Worm (Caenorhabditis elegans) whole organism, L1 larva: ENCODE results near the gene sax-7.

ENCODE experiments used
- C04F5.9 ChIP-seq: sonication (generic microtip); optimal IDR thresholded peaks from 2 replicates; lab custom pipeline; 2016; ENCODE audit warnings: missing genetic modification characterization, missing compliant biosample characterization
- C16A3.4 ChIP-seq: fragments of 150-350 bp; optimal IDR thresholded peaks from 2 replicates; lab custom pipeline; 2014; ENCODE audit warnings: missing biosample characterization, missing genetic modification characterization
- C34B4.2 ChIP-seq: sonication (generic microtip); optimal IDR thresholded peaks from 2 replicates; lab custom pipeline; 2017; ENCODE audit warnings: mild to moderate bottlenecking, missing genetic modification characterization, missing compliant biosample characterization
- F16B12.6 ChIP-seq: fragments of 150-350 bp; optimal IDR thresholded peaks from 2 replicates; lab custom pipeline; 2014; ENCODE audit warnings: missing biosample characterization, missing genetic modification characterization
- aha-1 ChIP-seq: fragments of 150-350 bp; optimal IDR thresholded peaks from 2 replicates; lab custom pipeline; 2014; ENCODE audit warnings: missing biosample characterization, missing genetic modification characterization
- alr-1 ChIP-seq: fragments of 200-800 bp; sonication (Bioruptor generic); optimal IDR thresholded peaks from 2 replicates; lab custom pipeline; 2018; ENCODE audit warnings: borderline replicate concordance, mild to moderate bottlenecking, missing genetic modification characterization, missing compliant biosample characterization
- blmp-1 ChIP-seq: fragments of 150-350 bp; optimal IDR thresholded peaks from 2 replicates; lab custom pipeline; 2014; ENCODE audit warnings: missing biosample characterization, missing genetic modification characterization
- ceh-8 ChIP-seq: fragments of 200-800 bp; sonication (Bioruptor generic); optimal IDR thresholded peaks from 2 replicates; lab custom pipeline; 2018; ENCODE audit warnings: mild to moderate bottlenecking, missing genetic modification characterization, moderate library complexity, missing compliant biosample characterization
- ceh-88 ChIP-seq: fragments of 200-800 bp; sonication (Bioruptor generic); IDR thresholded peaks from 2 replicates; pipeline ENCODE4 v1.3.6; 2022; ENCODE audit warnings: missing genetic modification characterization, missing compliant biosample characterization
- ceh-90 ChIP-seq: sonication (generic microtip); optimal IDR thresholded peaks from 2 replicates; lab custom pipeline; 2016; ENCODE audit warnings: missing genetic modification characterization, missing compliant biosample characterization
- efl-1 ChIP-seq, 4 experiments: fragments of 150-350 bp; optimal IDR thresholded peaks in 3 of 4; peaks in 1 of 4; 1 replicate in 1 of 4; 2 replicates in 3 of 4; lab custom pipeline; 2014; ENCODE audit warnings: missing biosample characterization in 2 of 4, missing genetic modification characterization in 2 of 4, missing genetic modification reagents in 2 of 4
- fkh-10 ChIP-seq: sonication (generic microtip); optimal IDR thresholded peaks from 2 replicates; lab custom pipeline; 2017; ENCODE audit warnings: missing biosample characterization, missing genetic modification reagents, missing genetic modification characterization
- fkh-4 ChIP-seq: sonication (generic microtip); optimal IDR thresholded peaks from 2 replicates; lab custom pipeline; 2016; ENCODE audit warnings: missing compliant biosample characterization, missing genetic modification characterization, borderline replicate concordance
- fkh-8 ChIP-seq: sonication (generic microtip); optimal IDR thresholded peaks from 2 replicates; lab custom pipeline; 2016; ENCODE audit warnings: mild to moderate bottlenecking, missing genetic modification characterization, missing compliant biosample characterization
- irx-1 ChIP-seq: sonication (generic microtip); optimal IDR thresholded peaks from 2 replicates; lab custom pipeline; 2016; ENCODE audit warnings: missing genetic modification characterization, missing compliant biosample characterization
- lin-14 ChIP-seq: fragments of 200-800 bp; sonication (Bioruptor generic); optimal IDR thresholded peaks from 2 replicates; lab custom pipeline; 2018; ENCODE audit warnings: mild to moderate bottlenecking, missing genetic modification characterization, moderate library complexity, missing compliant biosample characterization
- lin-15B ChIP-seq: fragments of 150-350 bp; sonication (generic microtip); optimal IDR thresholded peaks from 3 replicates; lab custom pipeline; 2014; ENCODE audit warnings: missing biosample characterization, missing genetic modification characterization
- lin-35 ChIP-seq, 2 experiments: fragments of 150-350 bp; optimal IDR thresholded peaks; 2 replicates each; lab custom pipeline; 2014; ENCODE audit warnings: missing biosample characterization in 2 of 2, missing genetic modification characterization in 2 of 2, missing genetic modification reagents in 2 of 2
- lin-39 ChIP-seq: fragments of 150-350 bp; optimal IDR thresholded peaks from 2 replicates; lab custom pipeline; 2014; ENCODE audit warnings: missing biosample characterization, missing genetic modification reagents, missing genetic modification characterization
- lir-3 ChIP-seq: sonication (generic microtip); optimal IDR thresholded peaks from 2 replicates; lab custom pipeline; 2016; ENCODE audit warnings: mild to moderate bottlenecking, missing genetic modification characterization, moderate library complexity, missing compliant biosample characterization; ENCODE audit not compliant: poor library complexity
- lsy-2 ChIP-seq, 2 experiments: fragments of 150-350 bp; optimal IDR thresholded peaks; 2 replicates each; lab custom pipeline; 2014; ENCODE audit warnings: missing biosample characterization in 2 of 2, missing genetic modification characterization in 2 of 2
- mab-9 ChIP-seq: fragments of 200-800 bp; sonication (Bioruptor generic); IDR thresholded peaks from 2 replicates; pipeline ENCODE4 v1.3.6; 2022; ENCODE audit warnings: missing genetic modification reagents, missing genetic modification characterization, missing compliant biosample characterization
- mef-2 ChIP-seq: fragments of 150-350 bp; optimal IDR thresholded peaks from 2 replicates; lab custom pipeline; 2014; ENCODE audit warnings: missing biosample characterization, missing genetic modification characterization
- nhr-19 ChIP-seq: fragments of 200-800 bp; sonication (Bioruptor generic); conservative IDR thresholded peaks from 2 replicates; pipeline ENCODE4 v1.3.6; 2022; ENCODE audit warnings: missing genetic modification characterization, missing compliant biosample characterization
- nhr-71 ChIP-seq: sonication (generic microtip); optimal IDR thresholded peaks from 2 replicates; lab custom pipeline; 2016; ENCODE audit warnings: mild to moderate bottlenecking, missing genetic modification characterization, moderate library complexity, missing compliant biosample characterization
- nhr-77 ChIP-seq: fragments of 150-350 bp; optimal IDR thresholded peaks from 2 replicates; lab custom pipeline; 2014; ENCODE audit warnings: missing biosample characterization, missing genetic modification characterization
- nhr-85 ChIP-seq: sonication (generic microtip); peaks from one replicate; lab custom pipeline; 2016; ENCODE audit warnings: missing genetic modification characterization, inconsistent platforms, missing compliant biosample characterization
- pag-3 ChIP-seq: sonication (generic microtip); optimal IDR thresholded peaks from 2 replicates; lab custom pipeline; 2017; ENCODE audit warnings: missing genetic modification characterization, mild to moderate bottlenecking, missing compliant biosample characterization, antibody characterized with exemption, borderline replicate concordance; ENCODE audit not compliant: insufficient read depth
- pax-3 ChIP-seq: fragments of 200-800 bp; sonication (Bioruptor generic); optimal IDR thresholded peaks from 2 replicates; lab custom pipeline; 2018; ENCODE audit warnings: mild to moderate bottlenecking, missing genetic modification characterization, moderate library complexity, missing compliant biosample characterization
- pqm-1 ChIP-seq: sonication (generic microtip); optimal IDR thresholded peaks from 3 replicates; lab custom pipeline; 2017; ENCODE audit warnings: missing biosample characterization, missing genetic modification characterization
- rnt-1 ChIP-seq: sonication (generic microtip); optimal IDR thresholded peaks from 2 replicates; lab custom pipeline; 2016; ENCODE audit warnings: mild to moderate bottlenecking, missing genetic modification characterization, moderate library complexity, missing compliant biosample characterization
- snu-23 ChIP-seq: sonication (generic microtip); optimal IDR thresholded peaks from 2 replicates; lab custom pipeline; 2016; ENCODE audit warnings: missing genetic modification characterization, missing compliant biosample characterization
- unc-130 ChIP-seq: fragments of 150-350 bp; optimal IDR thresholded peaks from 2 replicates; lab custom pipeline; 2017; ENCODE audit warnings: missing biosample characterization, missing genetic modification characterization, inconsistent platforms
- unc-62 ChIP-seq: fragments of 150-350 bp; optimal IDR thresholded peaks from 2 replicates; lab custom pipeline; 2014; ENCODE audit warnings: missing biosample characterization, missing genetic modification reagents, missing genetic modification characterization
- unc-98 ChIP-seq: fragments of 200-800 bp; sonication (Bioruptor generic); IDR thresholded peaks from 2 replicates; pipeline ENCODE4 v1.3.6; 2022; ENCODE audit warnings: missing genetic modification characterization, missing compliant biosample characterization
- vab-15 ChIP-seq: sonication (generic microtip); optimal IDR thresholded peaks from 2 replicates; lab custom pipeline; 2017; ENCODE audit warnings: missing genotype, mild to moderate bottlenecking, missing genetic modification characterization, missing compliant biosample characterization
- xbp-1 ChIP-seq: sonication (generic microtip); optimal IDR thresholded peaks from 2 replicates; lab custom pipeline; 2016; ENCODE audit warnings: missing genetic modification characterization, missing compliant biosample characterization
- ztf-11 ChIP-seq, 2 experiments: sonication (generic microtip); optimal IDR thresholded peaks; 2 replicates each; lab custom pipeline; 2016 to 2017; ENCODE audit warnings: missing genetic modification characterization in 2 of 2, missing biosample characterization in 1 of 2, missing compliant biosample characterization in 1 of 2
- ztf-4 ChIP-seq: fragments of 150-350 bp; optimal IDR thresholded peaks from 2 replicates; lab custom pipeline; 2014; ENCODE audit warnings: missing biosample characterization, missing genetic modification characterization

sax-7 gene

DNA sequence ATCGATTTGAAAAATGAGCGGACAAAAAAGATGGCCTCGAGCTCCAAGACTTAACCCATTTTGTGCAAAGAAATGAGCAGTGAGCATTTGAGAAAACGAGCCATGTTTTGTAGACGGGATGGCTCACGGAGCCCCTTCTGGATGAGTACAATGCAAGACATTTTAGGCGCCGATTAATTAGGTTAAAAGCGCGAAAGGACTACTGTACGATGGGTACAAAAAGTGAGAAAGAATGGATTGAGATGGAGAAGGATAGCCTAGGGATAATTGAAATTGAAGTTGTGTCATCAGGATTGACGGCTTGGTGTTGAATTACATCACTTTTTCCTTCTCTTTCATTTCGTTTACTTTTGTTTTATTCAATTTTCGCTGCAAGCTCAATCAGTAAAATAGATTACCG, 18.3 kb downstream of the sax-7 start:
- TF ChIP-seq ceh-90 (tag; lab: Kevin White, UChicago) (no peak), blmp-1 (no peak), lin-14 (peak; percentile 32), lin-15B (no peak)

DNA sequence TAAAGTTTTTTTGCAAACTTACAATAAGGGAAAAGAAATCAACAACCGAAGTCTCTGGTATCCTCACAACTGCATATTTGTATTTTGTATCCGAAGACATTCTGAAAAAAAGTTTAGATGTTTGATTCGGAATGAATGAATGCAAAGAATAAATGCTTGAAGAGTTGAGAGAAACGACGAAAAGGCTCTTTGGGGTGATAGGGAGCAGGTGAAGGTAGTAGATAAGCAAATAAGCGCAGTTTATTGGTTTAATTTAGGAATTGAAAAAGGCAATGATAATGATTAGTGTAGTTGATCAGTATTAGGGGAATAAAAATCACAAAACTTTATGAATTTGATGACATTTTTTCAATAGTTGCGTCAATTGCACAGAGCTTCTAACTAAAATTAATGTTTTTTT, 24.1 kb downstream of the sax-7 start, which contains the start of gene nsy-7:
Gene nsy-7, minus strand, starts transcription at position 101 of the 400 bp plus-strand sequence.
- TF ChIP-seq nhr-71 (tag; lab: Kevin White, UChicago) (no peak), alr-1 (tag; lab: Kevin White, UChicago) (no peak), xbp-1 (tag; lab: Kevin White, UChicago) (no peak), rnt-1 (tag; lab: Kevin White, UChicago) (no peak), ceh-88 (GFP tag; lab: Robert Waterston, UW) (no peak), ztf-11 (tag; optimal IDR thresholded peaks at IDR 0.05; lab: Kevin White, UChicago) (no peak), ztf-4 (tag; lab: Kevin White, UChicago) (no peak), nhr-77 (no peak), fkh-10 (GFP tag; lab: Kevin White, UChicago) (no peak), unc-62 (GFP tag; lab: Kevin White, UChicago) (no peak), lir-3 (tag; lab: Kevin White, UChicago) (no peak), F16B12.6 (tag; lab: Kevin White, UChicago) (no peak), efl-1 (optimal IDR thresholded peaks at IDR 0.05; lab: Kevin White, UChicago) (no peak), efl-1 (GFP tag; optimal IDR thresholded peaks at IDR 0.05 in 1 of 2; lab: Kevin White, UChicago) (no peak), lin-14 (no peak)
- TF ChIP-seq, all 84 proteins: peak for 0

DNA sequence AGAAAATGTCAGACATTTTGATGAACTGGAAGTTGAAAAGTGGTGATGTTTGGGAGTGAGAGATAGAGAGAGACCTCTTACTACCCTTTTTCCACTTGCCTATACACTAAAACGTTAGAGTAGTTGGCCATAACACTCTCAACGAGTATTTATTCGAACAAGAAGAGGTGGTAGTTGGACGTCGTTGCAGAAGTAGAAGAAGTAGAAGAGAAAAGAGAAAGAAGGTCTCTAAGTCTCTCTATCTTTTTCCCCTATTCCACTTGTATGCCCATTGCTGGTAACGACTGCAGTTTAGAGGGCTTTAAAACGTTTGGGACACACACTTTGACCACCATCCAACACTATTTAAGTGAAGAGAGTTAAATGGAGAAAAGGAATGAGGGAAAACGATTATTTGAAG, 29.1 kb downstream of the sax-7 start:
- TF ChIP-seq lsy-2 (tag; optimal IDR thresholded peaks at IDR 0.05; lab: Kevin White, UChicago) (no peak), C04F5.9 (tag; lab: Kevin White, UChicago) (no peak), fkh-10 (GFP tag; lab: Kevin White, UChicago) (no peak), mab-9 (GFP tag; lab: Robert Waterston, UW) (no peak), nhr-19 (GFP tag; lab: Robert Waterston, UW) (no peak), lin-14 (peak; percentile 15), ceh-8 (GFP tag; lab: Kevin White, UChicago) (no peak), nhr-85 (tag; lab: Kevin White, UChicago) (peak; percentile 54)

DNA sequence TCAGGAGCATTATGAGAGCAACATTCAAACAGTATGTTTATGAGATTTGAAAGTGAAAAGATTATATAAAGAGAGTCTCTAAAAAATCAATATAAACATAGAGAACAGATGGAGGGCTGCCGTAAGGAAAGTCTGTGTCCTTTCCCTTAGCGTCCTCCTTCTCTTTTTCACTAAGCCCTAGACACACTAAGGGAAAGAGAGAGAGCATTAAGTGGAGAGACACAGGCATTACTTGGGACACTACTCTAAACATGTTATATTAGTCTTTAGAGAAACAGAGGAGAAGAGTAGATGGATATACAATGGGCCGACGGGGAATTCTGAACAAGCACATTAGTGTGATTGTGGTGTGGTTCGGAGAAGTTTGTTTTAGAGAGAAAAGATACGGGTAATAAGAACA, 33.9 kb downstream of the sax-7 start:
- TF ChIP-seq mef-2 (tag; lab: Kevin White, UChicago) (no peak), aha-1 (tag; lab: Kevin White, UChicago) (no peak), C34B4.2 (tag; lab: Kevin White, UChicago) (no peak), pqm-1 (no peak), blmp-1 (peak; percentile 60), lir-3 (tag; lab: Kevin White, UChicago) (no peak), vab-15 (no peak)

DNA sequence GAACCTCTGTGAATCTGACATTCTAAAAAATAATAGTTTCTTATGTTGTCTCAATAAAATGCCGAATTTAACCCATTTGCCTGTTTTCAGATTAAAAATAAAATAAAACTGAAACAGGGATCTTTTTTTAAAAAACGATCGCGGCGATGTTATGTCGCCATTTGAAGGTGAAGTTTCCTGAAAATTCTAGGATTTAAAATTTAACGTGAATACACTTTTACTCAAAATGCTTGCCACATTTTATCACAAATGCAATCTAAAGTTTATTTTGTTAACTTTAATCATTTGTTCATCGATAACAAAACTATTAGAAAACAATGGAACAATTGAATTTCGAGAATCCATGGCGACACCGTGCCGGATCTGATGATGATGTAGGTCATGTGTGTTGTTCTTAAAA, 37.1 kb downstream of the sax-7 start, which contains the start of gene Y42H9AR.2:
Gene Y42H9AR.2, plus strand, starts transcription at position 301 of the 400 bp plus-strand sequence.
- no peak for TF ChIP-seq C16A3.4 (tag; lab: Kevin White, UChicago)

DNA sequence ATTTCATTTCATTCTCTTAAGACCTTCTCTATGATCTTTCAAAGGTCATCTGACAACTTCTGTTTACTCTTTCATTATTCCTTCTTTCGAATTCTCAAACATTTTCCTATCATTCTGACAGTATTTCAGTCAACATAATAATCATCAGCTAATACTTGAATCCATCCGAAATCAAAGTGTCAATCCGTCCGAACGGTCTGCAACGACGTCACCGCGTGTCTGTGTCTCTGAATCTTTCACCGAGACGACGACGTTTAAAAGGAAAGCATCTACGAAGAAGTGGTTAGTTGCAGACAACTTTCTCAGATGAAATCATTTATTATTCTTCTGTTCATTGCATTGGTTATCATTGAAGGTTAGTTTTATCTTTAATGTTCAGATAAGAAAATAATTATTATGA, 39.8 kb downstream of the sax-7 start, which contains the start of gene Y42H9AR.5:
Gene Y42H9AR.5, plus strand, starts transcription at position 301 of the 400 bp plus-strand sequence.
- TF ChIP-seq unc-98 (GFP tag; lab: Robert Waterston, UW) (no peak), aha-1 (tag; lab: Kevin White, UChicago) (no peak), snu-23 (no peak), pag-3 (tag; lab: Kevin White, UChicago) (no peak), lin-35 (GFP tag; optimal IDR thresholded peaks at IDR 0.05; lab: Kevin White, UChicago) (no peak), irx-1 (tag; lab: Kevin White, UChicago) (no peak), lin-39 (tag; lab: Kevin White, UChicago) (no peak), pax-3 (tag; lab: Kevin White, UChicago) (no peak), fkh-4 (tag; lab: Kevin White, UChicago) (no peak), xbp-1 (tag; lab: Kevin White, UChicago) (no peak), lsy-2 (tag; optimal IDR thresholded peaks at IDR 0.05; lab: Kevin White, UChicago) (no peak), C16A3.4 (tag; lab: Kevin White, UChicago) (no peak), unc-130 (tag; lab: Kevin White, UChicago) (no peak), fkh-8 (no peak)
- TF ChIP-seq, all 84 proteins: peak for 0
